Worm (Caenorhabditis elegans) whole organism, L3 larva: ENCODE measurements around the gene C53A5.17.

ENCODE experiments used
- aly-2 ChIP-seq: fragments of 150-350 bp; optimal IDR thresholded peaks from 2 replicates; lab custom pipeline; 2014; ENCODE audit warnings: missing biosample characterization, missing genetic modification characterization
- ama-1 ChIP-seq: fragments of 150-350 bp; optimal IDR thresholded peaks from 2 replicates; lab custom pipeline; 2018
- ceh-16 ChIP-seq: sonication (generic microtip); optimal IDR thresholded peaks from 2 replicates; lab custom pipeline; 2017; ENCODE audit warnings: missing biosample characterization, missing genetic modification characterization
- ceh-28 ChIP-seq: fragments of 150-350 bp; optimal IDR thresholded peaks from 2 replicates; lab custom pipeline; 2014; ENCODE audit warnings: missing biosample characterization, missing genetic modification reagents, missing genetic modification characterization
- ceh-82 ChIP-seq: fragments of 150-350 bp; optimal IDR thresholded peaks from 2 replicates; lab custom pipeline; 2014; ENCODE audit warnings: missing biosample characterization, missing genetic modification characterization
- ceh-9 ChIP-seq: sonication (generic microtip); optimal IDR thresholded peaks from 2 replicates; lab custom pipeline; 2018; ENCODE audit warnings: missing biosample characterization, missing genetic modification characterization
- daf-12 ChIP-seq: fragments of 150-350 bp; optimal IDR thresholded peaks from 2 replicates; lab custom pipeline; 2014; ENCODE audit warnings: missing biosample characterization, missing genetic modification reagents, missing genetic modification characterization
- egl-27 ChIP-seq: sonication (generic microtip); optimal IDR thresholded peaks from 4 replicates; lab custom pipeline; 2017; ENCODE audit warnings: missing biosample characterization, missing genetic modification reagents, missing genetic modification characterization
- egl-5 ChIP-seq: fragments of 150-350 bp; optimal IDR thresholded peaks from 2 replicates; lab custom pipeline; 2017; ENCODE audit warnings: missing biosample characterization, missing genetic modification reagents, missing genetic modification characterization, inconsistent platforms
- elt-1 ChIP-seq: fragments of 150-350 bp; optimal IDR thresholded peaks from 2 replicates; lab custom pipeline; 2014; ENCODE audit warnings: missing biosample characterization, missing genetic modification characterization
- elt-2 ChIP-seq: sonication (generic microtip); optimal IDR thresholded peaks from 2 replicates; lab custom pipeline; 2016; ENCODE audit warnings: missing genetic modification reagents, mild to moderate bottlenecking, missing genetic modification characterization, missing compliant biosample characterization
- elt-3 ChIP-seq, 3 experiments: fragments of 150-350 bp in 1 of 3; sonication (generic microtip) in 2 of 3; optimal IDR thresholded peaks; 2 replicates in 2 of 3; 4 replicates in 1 of 3; lab custom pipeline; 2014 to 2017; ENCODE audit warnings: missing biosample characterization in 3 of 3, missing genetic modification characterization in 3 of 3
- eor-1 ChIP-seq, 2 experiments: fragments of 150-350 bp; optimal IDR thresholded peaks; 2 replicates each; lab custom pipeline; 2014 to 2018; ENCODE audit warnings: missing biosample characterization in 2 of 2, missing genetic modification characterization in 2 of 2
- fkh-10 ChIP-seq: sonication (generic microtip); optimal IDR thresholded peaks from 2 replicates; lab custom pipeline; 2017; ENCODE audit warnings: missing biosample characterization, missing genetic modification reagents, missing genetic modification characterization
- fkh-2 ChIP-seq: fragments of 150-350 bp; optimal IDR thresholded peaks from 2 replicates; lab custom pipeline; 2014; ENCODE audit warnings: missing biosample characterization, missing genetic modification reagents, missing genetic modification characterization
- fos-1 ChIP-seq: fragments of 150-350 bp; optimal IDR thresholded peaks from 2 replicates; lab custom pipeline; 2014; ENCODE audit warnings: missing biosample characterization, missing genetic modification characterization
- hmg-11 ChIP-seq: sonication (generic microtip); optimal IDR thresholded peaks from 2 replicates; lab custom pipeline; 2016; ENCODE audit warnings: missing genetic modification characterization, missing compliant biosample characterization
- jun-1 ChIP-seq: fragments of 150-350 bp; optimal IDR thresholded peaks from 2 replicates; lab custom pipeline; 2014; ENCODE audit warnings: missing biosample characterization, missing genetic modification reagents, missing genetic modification characterization
- lin-15B ChIP-seq: fragments of 150-350 bp; optimal IDR thresholded peaks from 2 replicates; lab custom pipeline; 2014; ENCODE audit warnings: missing biosample characterization, missing genetic modification characterization
- lin-39 ChIP-seq: fragments of 150-350 bp; optimal IDR thresholded peaks from 2 replicates; lab custom pipeline; 2018; ENCODE audit warnings: missing biosample characterization, missing genetic modification reagents, missing genetic modification characterization
- lsy-12 ChIP-seq: sonication (generic microtip); optimal IDR thresholded peaks from 2 replicates; lab custom pipeline; 2016; ENCODE audit warnings: mild to moderate bottlenecking, missing genetic modification characterization, missing compliant biosample characterization
- mdl-1 ChIP-seq: fragments of 150-350 bp; optimal IDR thresholded peaks from 2 replicates; lab custom pipeline; 2014; ENCODE audit warnings: missing biosample characterization, missing genetic modification characterization
- mml-1 ChIP-seq: fragments of 150-350 bp; sonication (generic microtip); optimal IDR thresholded peaks from 3 replicates; lab custom pipeline; 2014; ENCODE audit warnings: missing biosample characterization, missing genetic modification characterization
- nfya-1 ChIP-seq: sonication (generic microtip); optimal IDR thresholded peaks from 2 replicates; lab custom pipeline; 2017; ENCODE audit warnings: missing genetic modification characterization, mild to moderate bottlenecking, missing compliant biosample characterization, antibody characterized with exemption, moderate library complexity; ENCODE audit not compliant: insufficient read depth
- nhr-11 ChIP-seq: fragments of 150-350 bp; optimal IDR thresholded peaks from 2 replicates; lab custom pipeline; 2014; ENCODE audit warnings: missing biosample characterization, missing genetic modification characterization
- nhr-12 ChIP-seq: fragments of 150-350 bp; optimal IDR thresholded peaks from 2 replicates; lab custom pipeline; 2014; ENCODE audit warnings: missing biosample characterization, missing genetic modification characterization
- nhr-23 ChIP-seq: fragments of 150-350 bp; optimal IDR thresholded peaks from 2 replicates; lab custom pipeline; 2014; ENCODE audit warnings: missing biosample characterization, missing genetic modification reagents, missing genetic modification characterization
- nhr-237 ChIP-seq: fragments of 150-350 bp; optimal IDR thresholded peaks from 2 replicates; lab custom pipeline; 2014; ENCODE audit warnings: missing biosample characterization, missing genetic modification characterization
- nhr-25 ChIP-seq: sonication (generic microtip); optimal IDR thresholded peaks from 2 replicates; lab custom pipeline; 2017; ENCODE audit warnings: missing biosample characterization, missing genetic modification characterization
- nhr-43 ChIP-seq: sonication (generic microtip); optimal IDR thresholded peaks from 2 replicates; lab custom pipeline; 2016; ENCODE audit warnings: mild to moderate bottlenecking, missing genetic modification characterization, missing compliant biosample characterization; ENCODE audit not compliant: poor library complexity, severe bottlenecking
- nhr-67 ChIP-seq: fragments of 150-350 bp; optimal IDR thresholded peaks from 2 replicates; lab custom pipeline; 2014; ENCODE audit warnings: missing biosample characterization, missing genetic modification characterization
- nhr-76 ChIP-seq: fragments of 150-350 bp; sonication (generic microtip); optimal IDR thresholded peaks from 5 replicates; lab custom pipeline; 2014; ENCODE audit warnings: missing biosample characterization, missing genetic modification characterization
- nhr-77 ChIP-seq: fragments of 150-350 bp; optimal IDR thresholded peaks from 2 replicates; lab custom pipeline; 2014; ENCODE audit warnings: missing biosample characterization, missing genetic modification characterization
- pha-4 ChIP-seq: fragments of 150-350 bp; optimal IDR thresholded peaks from 2 replicates; lab custom pipeline; 2014; ENCODE audit warnings: missing biosample characterization, missing genetic modification reagents, missing genetic modification characterization
- sea-2 ChIP-seq: fragments of 150-350 bp; sonication (generic microtip); optimal IDR thresholded peaks from 4 replicates; lab custom pipeline; 2014; ENCODE audit warnings: missing biosample characterization, missing genetic modification reagents, missing genetic modification characterization
- skn-1 ChIP-seq: fragments of 150-350 bp; optimal IDR thresholded peaks from 2 replicates; lab custom pipeline; 2014; ENCODE audit warnings: missing biosample characterization, missing genetic modification characterization
- snpc-4 ChIP-seq: fragments of 150-350 bp; optimal IDR thresholded peaks from 2 replicates; lab custom pipeline; 2014; ENCODE audit warnings: missing biosample characterization, missing genetic modification characterization
- tbx-2 ChIP-seq: sonication (generic microtip); optimal IDR thresholded peaks from 2 replicates; lab custom pipeline; 2016; ENCODE audit warnings: mild to moderate bottlenecking, missing genetic modification characterization, missing compliant biosample characterization
- unc-39 ChIP-seq: sonication (generic microtip); optimal IDR thresholded peaks from 4 replicates; lab custom pipeline; 2017; ENCODE audit warnings: missing biosample characterization, missing genetic modification characterization
- unc-62 ChIP-seq: fragments of 150-350 bp; sonication (generic microtip); optimal IDR thresholded peaks from 4 replicates; lab custom pipeline; 2014; ENCODE audit warnings: missing biosample characterization, missing genetic modification reagents, missing genetic modification characterization
- ztf-11 ChIP-seq: fragments of 150-350 bp; optimal IDR thresholded peaks from 2 replicates; lab custom pipeline; 2014; ENCODE audit warnings: missing biosample characterization, missing genetic modification characterization
- ztf-4 ChIP-seq: fragments of 150-350 bp; optimal IDR thresholded peaks from 2 replicates; lab custom pipeline; 2014; ENCODE audit warnings: missing biosample characterization, missing genetic modification characterization

C53A5.17 gene

DNA sequence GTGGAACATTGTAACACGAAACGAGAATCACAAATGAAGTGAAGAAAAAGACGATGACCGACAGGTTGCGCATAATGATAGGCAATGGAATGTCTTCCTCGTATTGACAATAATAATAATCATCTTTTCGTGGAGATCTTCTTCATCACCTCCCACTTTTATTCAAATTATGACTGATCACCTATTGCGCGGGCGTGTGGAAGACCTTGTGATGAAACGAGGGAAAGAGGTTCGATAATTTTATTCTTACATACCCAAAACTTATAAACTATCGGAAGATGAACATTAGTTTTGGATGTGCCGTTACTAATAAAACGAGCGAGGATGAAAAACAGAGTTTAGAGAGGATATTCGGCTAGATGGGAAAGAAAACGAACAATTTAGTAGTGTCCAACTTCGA is 2.2 kb upstream of the C53A5.17 start, which contains the start of gene C53A5.2:
C53A5.2 (minus strand) TSS at position 101 of the 400 bp plus-strand sequence.
- TF ChIP-seq lin-15B (tag; lab: Kevin White, UChicago) (no peak), skn-1 (tag; lab: Kevin White, UChicago) (no peak), fkh-10 (GFP tag; lab: Kevin White, UChicago) (no peak), aly-2 (tag; lab: Kevin White, UChicago) (no peak), daf-12 (tag; lab: Kevin White, UChicago) (no peak), nfya-1 (tag; lab: Kevin White, UChicago) (no peak), unc-39 (tag; lab: Kevin White, UChicago) (no peak), elt-2 (no peak), snpc-4 (tag; lab: Kevin White, UChicago) (no peak), lsy-12 (no peak), ztf-11 (no peak)

DNA sequence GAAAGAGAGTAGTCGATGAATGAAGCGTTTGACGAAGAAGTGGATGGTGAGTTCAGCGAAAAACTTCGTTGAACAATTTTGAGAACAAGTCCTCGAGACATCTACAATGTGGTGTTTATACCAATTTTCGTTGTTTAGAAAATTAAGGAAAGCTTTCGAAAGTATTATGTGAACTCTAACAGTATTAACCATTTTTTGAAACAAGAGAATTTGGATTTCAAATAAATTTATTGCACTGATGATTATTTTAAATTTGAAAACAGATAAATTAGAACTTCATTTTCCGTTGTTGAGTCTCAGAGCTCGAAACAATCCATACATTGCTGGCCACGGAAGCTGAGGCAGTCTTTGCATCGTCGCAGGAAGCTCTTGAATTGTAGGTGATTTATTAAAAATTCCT is 1.6 kb upstream of the C53A5.17 start, which contains the start of gene C53A5.16:
C53A5.16 (minus strand) TSS at position 101 of the 400 bp plus-strand sequence.
- no peak for TF ChIP-seq egl-5 (tag; lab: Kevin White, UChicago)
- TF ChIP-seq nhr-25, result no peak
- TF ChIP-seq tbx-2, result no peak
- no peak for TF ChIP-seq pha-4 (tag; lab: Kevin White, UChicago)

DNA sequence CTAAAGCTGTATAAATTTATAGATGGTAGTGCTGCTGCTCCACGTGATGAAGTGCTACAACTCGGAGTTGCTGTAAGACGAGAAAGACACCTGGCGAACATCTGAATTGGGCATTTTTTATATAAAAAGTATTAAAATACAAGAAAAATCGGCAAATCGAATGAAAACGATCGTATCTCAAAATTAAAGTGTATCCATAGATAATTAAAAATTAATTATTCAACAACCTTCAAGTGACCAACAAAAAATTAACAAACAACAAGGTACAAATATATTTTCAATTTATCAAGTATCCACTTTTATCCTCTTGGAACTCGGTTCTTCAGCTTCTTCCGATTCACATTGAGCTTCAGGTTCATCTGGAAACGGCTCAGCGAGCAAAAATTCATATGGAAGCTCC is 1.6 kb downstream of the C53A5.17 start, which contains the start of gene R02D5.8:
R02D5.8 (minus strand) TSS at position 101 of the 400 bp plus-strand sequence.
- TF ChIP-seq nhr-25, result no peak
- no peak for TF ChIP-seq egl-27 (tag; lab: Kevin White, UChicago)
- no peak for TF ChIP-seq nhr-76 (tag; lab: Kevin White, UChicago)
- no peak for TF ChIP-seq lin-15B (tag; lab: Kevin White, UChicago)
- no peak for TF ChIP-seq nfya-1 (tag; lab: Kevin White, UChicago)
- no peak for TF ChIP-seq eor-1 (tag; optimal IDR thresholded peaks at IDR 0.05; lab: Kevin White, UChicago)
- TF ChIP-seq lsy-12, result no peak
- TF ChIP-seq fkh-10 (GFP tag; lab: Kevin White, UChicago), result no peak
- no peak for TF ChIP-seq ceh-82 (tag; lab: Kevin White, UChicago)
- no peak for TF ChIP-seq ama-1 (lab: Kevin White, UChicago)
- TF ChIP-seq elt-2, result no peak
- TF ChIP-seq nhr-11 (tag; lab: Kevin White, UChicago), result no peak
- no peak for TF ChIP-seq ztf-4
- TF ChIP-seq unc-62 (GFP tag; lab: Kevin White, UChicago), result no peak
- no peak for TF ChIP-seq nhr-237
- no peak for TF ChIP-seq egl-5 (tag; lab: Kevin White, UChicago)
- TF ChIP-seq elt-3 (tag; optimal IDR thresholded peaks at IDR 0.05; lab: Kevin White, UChicago), result no peak
- no peak for TF ChIP-seq fkh-2 (tag; lab: Kevin White, UChicago)
- TF ChIP-seq aly-2 (tag; lab: Kevin White, UChicago), result no peak
- no peak for TF ChIP-seq unc-39 (tag; lab: Kevin White, UChicago)

DNA sequence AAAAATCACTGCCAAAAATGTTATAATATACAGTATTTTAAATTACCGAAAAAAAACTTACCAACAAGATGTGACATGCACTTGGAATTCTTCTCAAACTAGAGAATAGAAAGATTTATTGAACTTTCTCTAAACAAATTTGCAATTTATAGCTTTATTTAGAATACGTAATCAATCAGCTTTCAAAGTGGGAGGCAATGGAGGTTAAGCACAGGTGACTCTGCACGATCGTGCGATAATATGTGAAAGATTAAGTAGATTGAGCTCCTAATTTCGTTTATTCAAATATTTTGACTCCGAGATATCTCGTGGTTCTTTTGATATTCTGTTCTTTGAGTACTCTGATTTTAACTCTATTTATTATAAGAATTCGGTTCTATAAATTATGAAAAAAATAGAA is 2.9 kb downstream of the C53A5.17 start, which contains the start of gene R02D5.6:
R02D5.6 (minus strand) TSS at position 101 of the 400 bp plus-strand sequence.
- TF ChIP-seq ceh-9 (tag; lab: Kevin White, UChicago) (no peak), nhr-11 (tag; lab: Kevin White, UChicago) (no peak), ceh-28 (tag; lab: Kevin White, UChicago) (no peak)

DNA sequence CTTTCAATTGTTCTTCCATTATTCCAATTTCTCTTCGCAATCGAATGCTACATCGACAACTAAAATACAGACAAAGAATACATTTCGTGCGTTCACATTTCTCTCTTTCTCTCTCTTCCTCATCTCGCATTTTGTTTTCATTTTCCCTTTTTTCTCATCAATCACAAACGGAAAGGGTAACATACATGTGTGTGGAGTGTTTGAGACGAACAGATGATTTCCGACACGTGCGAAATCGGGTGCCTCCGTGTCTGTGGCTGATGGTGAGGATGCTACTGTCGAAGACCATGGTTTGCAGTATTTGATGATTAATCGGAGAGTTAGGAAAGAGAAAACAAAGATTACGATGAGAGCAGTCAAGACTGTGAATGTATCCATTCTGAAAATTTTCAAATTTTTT is 10.2 kb downstream of the C53A5.17 start, which contains the start of gene R02D5.9:
R02D5.9 (minus strand) TSS at position 378 of the 400 bp plus-strand sequence.
- TF ChIP-seq aly-2 (tag; lab: Kevin White, UChicago), result no peak
- no peak for TF ChIP-seq skn-1 (tag; lab: Kevin White, UChicago)
- no peak for TF ChIP-seq ztf-11
- TF ChIP-seq ceh-28 (tag; lab: Kevin White, UChicago), result no peak
- no peak for TF ChIP-seq ceh-16 (tag; lab: Kevin White, UChicago)
- peak; percentile 68 for TF ChIP-seq nhr-23 (tag; lab: Kevin White, UChicago)
- TF ChIP-seq nhr-67 (tag; lab: Kevin White, UChicago), result no peak
- TF ChIP-seq elt-2, result no peak
- TF ChIP-seq sea-2 (GFP tag; lab: Kevin White, UChicago), result no peak
- TF ChIP-seq nhr-77 (tag; lab: Kevin White, UChicago), result no peak
- peak; percentile 67 for TF ChIP-seq lin-39
- TF ChIP-seq ztf-4, result no peak
- TF ChIP-seq fkh-10 (GFP tag; lab: Kevin White, UChicago), result no peak
- no peak for TF ChIP-seq lsy-12
- TF ChIP-seq nhr-12, result no peak
- peak; percentile 50 for TF ChIP-seq nhr-43
- TF ChIP-seq snpc-4 (tag; lab: Kevin White, UChicago), result no peak
- TF ChIP-seq mml-1 (tag; lab: Kevin White, UChicago), result no peak
- peak; percentile 15 for TF ChIP-seq elt-1 (tag; lab: Kevin White, UChicago)
- no peak for TF ChIP-seq fos-1
- no peak for TF ChIP-seq tbx-2
- TF ChIP-seq hmg-11, result no peak
- TF ChIP-seq fkh-2 (tag; lab: Kevin White, UChicago), result no peak
- no peak for TF ChIP-seq pha-4 (tag; lab: Kevin White, UChicago)
- no peak for TF ChIP-seq nhr-76 (tag; lab: Kevin White, UChicago)
- TF ChIP-seq nhr-25, result peak; percentile 89
- TF ChIP-seq jun-1 (tag; lab: Kevin White, UChicago), result no peak
- TF ChIP-seq ama-1 (lab: Kevin White, UChicago), result no peak
- TF ChIP-seq nhr-11 (tag; lab: Kevin White, UChicago), result no peak
- no peak for TF ChIP-seq nhr-237
- TF ChIP-seq ceh-82 (tag; lab: Kevin White, UChicago), result no peak
- TF ChIP-seq mdl-1 (tag; lab: Kevin White, UChicago), result peak; percentile 24
